Worm (Caenorhabditis elegans) whole organism, mixed stage, embryonic: ENCODE data around the gene ZK355.8.

Source experiments
- bed-3 ChIP-seq: fragments of 200-800 bp; sonication (Bioruptor generic); optimal IDR thresholded peaks from 3 replicates; lab custom pipeline; 2018; ENCODE audit warnings: mild to moderate bottlenecking, missing genetic modification characterization, moderate library complexity, missing compliant biosample characterization
- blmp-1 ChIP-seq: fragments of 150-350 bp; optimal IDR thresholded peaks from 2 replicates; lab custom pipeline; 2014; ENCODE audit warnings: missing biosample characterization, missing genetic modification characterization
- ceh-39 ChIP-seq: fragments of 150-350 bp; optimal IDR thresholded peaks from 2 replicates; lab custom pipeline; 2014; ENCODE audit warnings: missing biosample characterization, missing genetic modification characterization
- ceh-43 ChIP-seq: fragments of 200-800 bp; sonication (Bioruptor generic); optimal IDR thresholded peaks from 2 replicates; lab custom pipeline; 2018; ENCODE audit warnings: mild to moderate bottlenecking, missing genetic modification characterization, moderate library complexity, missing compliant biosample characterization
- ceh-83 ChIP-seq: fragments of 200-800 bp; sonication (Bioruptor generic); optimal IDR thresholded peaks from 2 replicates; lab custom pipeline; 2018; ENCODE audit warnings: mild to moderate bottlenecking, missing genetic modification characterization, missing compliant biosample characterization
- ces-1 ChIP-seq: fragments of 150-350 bp; optimal IDR thresholded peaks from 2 replicates; lab custom pipeline; 2014; ENCODE audit warnings: missing biosample characterization, missing genetic modification reagents, missing genetic modification characterization
- cnd-1 ChIP-seq: fragments of 200-800 bp; sonication (Bioruptor generic); optimal IDR thresholded peaks from 2 replicates; lab custom pipeline; 2018; ENCODE audit warnings: mild to moderate bottlenecking, missing genetic modification characterization, missing compliant biosample characterization
- drap-1 ChIP-seq: fragments of 200-800 bp; sonication (Bioruptor generic); optimal IDR thresholded peaks from 3 replicates; lab custom pipeline; 2018; ENCODE audit warnings: mild to moderate bottlenecking, missing genetic modification characterization, missing compliant biosample characterization
- elt-1 ChIP-seq: sonication (generic microtip); optimal IDR thresholded peaks from 2 replicates; lab custom pipeline; 2017; ENCODE audit warnings: missing genetic modification characterization, mild to moderate bottlenecking, missing compliant biosample characterization, antibody characterized with exemption, moderate library complexity, borderline replicate concordance; ENCODE audit not compliant: insufficient read depth
- flh-1 ChIP-seq: fragments of 200-800 bp; sonication (Bioruptor generic); optimal IDR thresholded peaks from 2 replicates; lab custom pipeline; 2018; ENCODE audit warnings: mild to moderate bottlenecking, missing genetic modification characterization, moderate library complexity, missing compliant biosample characterization
- ham-2 ChIP-seq: fragments of 200-800 bp; sonication (Bioruptor generic); optimal IDR thresholded peaks from 2 replicates; lab custom pipeline; 2018; ENCODE audit warnings: mild to moderate bottlenecking, missing genetic modification characterization, missing compliant biosample characterization
- hlh-1 ChIP-seq: fragments of 150-350 bp; optimal IDR thresholded peaks from 2 replicates; lab custom pipeline; 2014; ENCODE audit warnings: missing biosample characterization, missing genetic modification reagents, missing genetic modification characterization
- lin-13 ChIP-seq: fragments of 150-350 bp; optimal IDR thresholded peaks from 2 replicates; lab custom pipeline; 2014; ENCODE audit warnings: missing biosample characterization, missing genetic modification characterization
- lin-32 ChIP-seq: fragments of 200-800 bp; sonication (Bioruptor generic); optimal IDR thresholded peaks from 2 replicates; lab custom pipeline; 2018; ENCODE audit warnings: mild to moderate bottlenecking, missing genetic modification characterization, missing compliant biosample characterization
- lsy-2 ChIP-seq: fragments of 150-350 bp; optimal IDR thresholded peaks from 2 replicates; lab custom pipeline; 2014; ENCODE audit warnings: missing biosample characterization, missing genetic modification characterization
- mab-5 ChIP-seq: fragments of 150-350 bp; optimal IDR thresholded peaks from 2 replicates; lab custom pipeline; 2014; ENCODE audit warnings: missing biosample characterization, missing genetic modification characterization
- mep-1 ChIP-seq: fragments of 150-350 bp; optimal IDR thresholded peaks from 2 replicates; lab custom pipeline; 2017; ENCODE audit warnings: missing biosample characterization, missing genetic modification reagents, missing genetic modification characterization, inconsistent platforms
- mls-2 ChIP-seq: sonication (generic microtip); optimal IDR thresholded peaks from 2 replicates; lab custom pipeline; 2016; ENCODE audit warnings: mild to moderate bottlenecking, missing genetic modification characterization, moderate library complexity, missing compliant biosample characterization
- nhr-12 ChIP-seq: fragments of 150-350 bp; optimal IDR thresholded peaks from 2 replicates; lab custom pipeline; 2014; ENCODE audit warnings: missing biosample characterization, missing genetic modification characterization
- nhr-2 ChIP-seq: fragments of 150-350 bp; optimal IDR thresholded peaks from 2 replicates; lab custom pipeline; 2014; ENCODE audit warnings: missing biosample characterization, missing genetic modification characterization
- nhr-28 ChIP-seq: fragments of 150-350 bp; optimal IDR thresholded peaks from 2 replicates; lab custom pipeline; 2014; ENCODE audit warnings: missing biosample characterization, missing genetic modification characterization
- nhr-76 ChIP-seq: sonication (generic microtip); optimal IDR thresholded peaks from 2 replicates; lab custom pipeline; 2017; ENCODE audit warnings: missing biosample characterization, missing genetic modification characterization
- pha-4 ChIP-seq: fragments of 150-350 bp; optimal IDR thresholded peaks from 2 replicates; lab custom pipeline; 2018; ENCODE audit warnings: missing biosample characterization, missing genetic modification reagents, missing genetic modification characterization
- sem-2 ChIP-seq: fragments of 200-800 bp; sonication (Bioruptor generic); optimal IDR thresholded peaks from 2 replicates; lab custom pipeline; 2018; ENCODE audit warnings: mild to moderate bottlenecking, missing genetic modification characterization, missing compliant biosample characterization
- snpc-4 ChIP-seq: fragments of 150-350 bp; optimal IDR thresholded peaks from 2 replicates; lab custom pipeline; 2014; ENCODE audit warnings: missing biosample characterization, missing genetic modification characterization
- sptf-1 ChIP-seq: sonication (generic microtip); optimal IDR thresholded peaks from 2 replicates; lab custom pipeline; 2017; ENCODE audit warnings: mild to moderate bottlenecking, missing genetic modification characterization, moderate library complexity, missing compliant biosample characterization
- tbx-8 ChIP-seq: fragments of 200-800 bp; sonication (Bioruptor generic); optimal IDR thresholded peaks from 2 replicates; lab custom pipeline; 2018; ENCODE audit warnings: mild to moderate bottlenecking, missing genetic modification characterization, moderate library complexity, missing compliant biosample characterization
- unc-120 ChIP-seq: sonication (generic microtip); optimal IDR thresholded peaks from 2 replicates; lab custom pipeline; 2017; ENCODE audit warnings: missing genetic modification characterization, missing compliant biosample characterization; ENCODE audit not compliant: poor library complexity, severe bottlenecking
- unc-39 ChIP-seq: fragments of 150-350 bp; optimal IDR thresholded peaks from 2 replicates; lab custom pipeline; 2014; ENCODE audit warnings: missing biosample characterization, missing genetic modification characterization
- unc-62 ChIP-seq: fragments of 150-350 bp; optimal IDR thresholded peaks from 2 replicates; lab custom pipeline; 2014; ENCODE audit warnings: missing biosample characterization, missing genetic modification reagents, missing genetic modification characterization
- zip-8 ChIP-seq: fragments of 150-350 bp; optimal IDR thresholded peaks from 2 replicates; lab custom pipeline; 2014; ENCODE audit warnings: missing biosample characterization, missing genetic modification characterization
- ztf-11 ChIP-seq: fragments of 150-350 bp; optimal IDR thresholded peaks from 2 replicates; lab custom pipeline; 2014; ENCODE audit warnings: missing biosample characterization, missing genetic modification characterization

ZK355.8 gene

DNA sequence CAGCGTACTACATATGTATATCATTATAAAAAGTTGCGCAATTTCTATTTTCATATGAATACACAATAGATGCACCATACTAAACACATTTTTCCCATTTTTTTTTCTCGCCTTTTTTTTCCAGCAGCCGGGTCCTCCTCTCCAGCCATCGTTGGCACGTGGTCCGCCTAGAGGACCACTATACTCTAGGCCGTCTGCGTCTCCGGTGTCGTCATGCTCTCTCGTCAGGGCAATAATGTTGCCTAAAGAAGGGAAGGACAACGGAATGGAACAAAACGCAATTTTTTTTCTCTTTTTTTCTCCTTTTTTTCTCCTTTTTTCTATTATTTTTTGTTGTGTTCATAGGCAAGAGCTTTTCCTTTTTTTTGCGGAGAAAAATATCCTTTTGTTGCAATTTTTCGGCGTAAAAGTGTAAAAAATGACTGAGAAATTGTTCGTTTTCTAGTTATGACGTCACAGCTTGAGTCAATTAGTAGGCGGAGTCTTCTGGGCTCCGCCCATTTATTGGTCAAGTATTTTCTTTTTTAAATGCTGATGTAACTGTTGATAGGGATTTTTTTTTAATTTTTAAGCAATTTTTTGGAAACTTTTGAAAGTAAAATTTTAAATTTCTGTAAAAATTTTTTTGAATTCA is 35.0 kb downstream of the ZK355.8 start:
- TF ChIP-seq sptf-1 (no peak), zip-8 (tag; lab: Kevin White, UChicago) (peak; percentile 77)

DNA sequence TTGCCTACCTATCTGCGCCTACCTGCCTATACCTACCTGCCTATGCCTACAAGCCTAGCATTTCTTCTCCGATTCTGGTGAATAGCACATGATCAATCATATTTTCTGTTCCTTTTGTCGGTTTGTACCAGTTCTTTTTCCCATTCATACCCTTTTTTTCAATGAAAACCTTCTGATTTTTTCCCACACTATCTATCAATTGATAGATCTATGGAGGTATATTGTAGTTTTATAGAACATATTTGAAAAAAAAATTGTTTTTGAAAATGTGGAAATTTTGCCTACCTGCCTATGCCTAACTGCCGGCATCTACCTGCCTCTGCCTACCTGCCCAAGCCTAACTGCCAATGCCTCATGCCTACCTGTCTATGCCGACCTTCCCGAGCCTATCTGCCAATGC is 36.0 kb downstream of the ZK355.8 start:
- no peak for TF ChIP-seq ceh-83
- TF ChIP-seq nhr-28 (tag; lab: Kevin White, UChicago): no peak
- no peak for TF ChIP-seq lsy-2 (tag; lab: Kevin White, UChicago)
- no peak for TF ChIP-seq mab-5 (tag; lab: Kevin White, UChicago)
- no peak for TF ChIP-seq mep-1
- no peak for TF ChIP-seq unc-39 (tag; lab: Kevin White, UChicago)
- no peak for TF ChIP-seq nhr-2 (tag; lab: Kevin White, UChicago)
- TF ChIP-seq flh-1 (GFP tag; lab: Kevin White, UChicago): no peak
- TF ChIP-seq nhr-76: no peak
- TF ChIP-seq lin-13 (tag; lab: Kevin White, UChicago): no peak
- TF ChIP-seq drap-1: no peak

DNA sequence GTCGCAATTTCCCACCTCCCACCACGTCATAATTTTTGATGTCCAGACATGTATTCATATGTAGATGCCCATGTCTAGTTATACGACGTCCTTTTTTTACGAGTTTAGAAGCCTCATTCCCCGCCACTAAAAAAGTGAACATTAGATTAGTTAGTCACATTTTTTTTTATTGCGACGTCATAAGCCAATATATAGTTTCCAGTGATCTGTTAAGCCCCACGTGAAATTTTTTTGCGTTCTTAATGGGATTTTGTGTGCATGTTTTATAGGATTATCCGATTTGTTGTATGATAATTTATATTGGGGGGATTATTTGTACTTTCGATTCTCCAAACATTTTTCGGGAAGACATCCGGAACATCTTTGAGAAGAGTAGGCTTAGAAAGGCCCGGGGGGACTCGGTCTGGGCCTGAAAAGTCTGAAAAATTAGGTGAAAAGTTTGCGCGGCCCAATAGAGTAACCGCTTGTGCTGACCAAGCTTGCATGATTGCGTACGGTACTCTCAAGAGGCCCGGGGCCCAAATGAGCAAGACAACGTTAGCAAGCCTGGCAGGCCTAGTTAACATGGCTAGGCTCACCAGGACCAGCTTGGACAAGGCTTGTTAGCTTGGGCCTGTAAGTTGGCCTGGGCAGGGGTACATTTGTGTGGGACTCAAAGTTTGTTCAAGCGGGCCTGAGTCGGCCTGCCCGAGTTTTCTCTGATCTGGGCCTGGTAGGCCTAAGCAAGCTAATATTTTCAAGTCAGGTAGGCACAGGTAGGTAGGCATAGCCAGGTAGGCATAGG is 37.8 kb downstream of the ZK355.8 start:
- TF ChIP-seq zip-8 (tag; lab: Kevin White, UChicago): no peak

DNA sequence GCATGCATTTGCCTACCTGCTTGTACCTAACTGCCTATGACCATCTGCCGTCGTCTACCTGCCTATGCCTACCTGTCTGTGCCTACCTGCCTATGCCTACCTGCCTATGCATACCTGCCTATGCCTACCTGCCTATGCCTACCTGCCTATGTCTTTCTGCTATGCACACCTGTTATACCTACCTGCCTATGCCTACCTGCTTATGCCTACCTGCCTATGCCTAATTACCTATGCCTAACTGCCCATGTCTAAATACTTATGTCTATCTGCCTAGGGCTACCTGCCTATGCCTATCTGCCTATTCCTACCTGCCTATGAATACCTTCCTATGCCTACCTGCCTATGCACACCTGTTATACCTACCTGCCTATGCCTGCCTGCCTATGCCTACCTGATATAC is 38.7 kb downstream of the ZK355.8 start:
- no peak for TF ChIP-seq unc-120 (tag; lab: Kevin White, UChicago)
- TF ChIP-seq zip-8 (tag; lab: Kevin White, UChicago): no peak
- no peak for TF ChIP-seq mls-2 (tag; lab: Kevin White, UChicago)
- TF ChIP-seq mab-5 (tag; lab: Kevin White, UChicago): no peak
- no peak for TF ChIP-seq drap-1
- no peak for TF ChIP-seq nhr-28 (tag; lab: Kevin White, UChicago)
- no peak for TF ChIP-seq sem-2 (GFP tag; lab: Kevin White, UChicago)
- no peak for TF ChIP-seq blmp-1 (tag; lab: Kevin White, UChicago)
- TF ChIP-seq nhr-12 (tag; lab: Kevin White, UChicago): no peak
- no peak for TF ChIP-seq cnd-1 (tag; lab: Kevin White, UChicago)
- TF ChIP-seq lin-13 (tag; lab: Kevin White, UChicago): no peak
- TF ChIP-seq hlh-1 (tag; lab: Kevin White, UChicago): no peak
- no peak for TF ChIP-seq snpc-4 (tag; lab: Kevin White, UChicago)
- TF ChIP-seq bed-3: no peak
- no peak for TF ChIP-seq elt-1
- no peak for TF ChIP-seq ceh-39
- no peak for TF ChIP-seq ham-2
- TF ChIP-seq ceh-43: no peak
- TF ChIP-seq tbx-8: no peak
- TF ChIP-seq lin-32 (GFP tag; lab: Kevin White, UChicago): no peak

DNA sequence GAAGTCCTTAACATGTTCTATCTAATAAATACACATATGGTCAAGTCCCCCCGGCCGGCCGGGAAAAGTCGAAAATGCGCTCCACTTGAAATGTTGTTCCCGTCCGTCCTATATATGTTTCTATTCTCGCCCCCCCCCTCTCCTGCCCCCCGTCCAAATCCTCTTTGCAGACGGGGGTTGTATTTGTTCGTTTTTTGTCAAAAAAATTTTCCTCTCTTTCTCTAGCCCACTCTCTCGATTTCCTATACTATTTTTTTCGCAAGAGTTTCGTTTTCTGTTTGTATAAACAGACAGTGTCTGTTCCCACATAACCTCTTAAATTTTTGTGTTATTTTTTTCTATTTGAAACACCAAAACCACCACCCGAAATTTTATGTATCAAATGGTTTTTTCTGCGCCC is 39.5 kb downstream of the ZK355.8 start:
- TF ChIP-seq unc-62 (GFP tag; lab: Kevin White, UChicago): no peak
- no peak for TF ChIP-seq ceh-39
- no peak for TF ChIP-seq ceh-43
- TF ChIP-seq zip-8 (tag; lab: Kevin White, UChicago): no peak
- TF ChIP-seq blmp-1 (tag; lab: Kevin White, UChicago): no peak
- TF ChIP-seq flh-1 (GFP tag; lab: Kevin White, UChicago): no peak
- no peak for TF ChIP-seq unc-39 (tag; lab: Kevin White, UChicago)
- TF ChIP-seq ztf-11 (tag; lab: Kevin White, UChicago): no peak
- TF ChIP-seq mep-1: no peak
- TF ChIP-seq ces-1 (GFP tag; lab: Kevin White, UChicago): no peak
- no peak for TF ChIP-seq tbx-8
- TF ChIP-seq cnd-1 (tag; lab: Kevin White, UChicago): no peak
- no peak for TF ChIP-seq mab-5 (tag; lab: Kevin White, UChicago)
- TF ChIP-seq lin-32 (GFP tag; lab: Kevin White, UChicago): no peak
- TF ChIP-seq pha-4: no peak
- TF ChIP-seq hlh-1 (tag; lab: Kevin White, UChicago): no peak
- TF ChIP-seq lin-13 (tag; lab: Kevin White, UChicago): no peak
- TF ChIP-seq bed-3: no peak
- no peak for TF ChIP-seq unc-120 (tag; lab: Kevin White, UChicago)
- no peak for TF ChIP-seq sem-2 (GFP tag; lab: Kevin White, UChicago)
